Worm (Caenorhabditis elegans) whole organism, late embryonic: ENCODE measurements around the gene scl-15.

Experiments
- eyg-1 ChIP-seq: sonication (generic microtip); optimal IDR thresholded peaks from 2 replicates; lab custom pipeline; 2016; ENCODE audit warnings: missing genotype, missing genetic modification characterization, missing compliant biosample characterization
- nhr-232 ChIP-seq: sonication (generic microtip); optimal IDR thresholded peaks from 2 replicates; lab custom pipeline; 2016; ENCODE audit warnings: missing genetic modification characterization, missing compliant biosample characterization
- pqm-1 ChIP-seq: sonication (generic microtip); optimal IDR thresholded peaks from 2 replicates; lab custom pipeline; 2016; ENCODE audit warnings: missing genetic modification characterization, missing compliant biosample characterization

ce11 chrII:3323179-3323578 lies 38.7 kb upstream of the scl-15 start, which contains the start of gene Y46D2A.2:
- TF ChIP-seq pqm-1 (no peak), nhr-232 (no peak), eyg-1 (tag; lab: Kevin White, UChicago) (no peak)
